Worm (Caenorhabditis elegans) whole organism, early embryonic: ENCODE data around the gene fic-1.
"Not testable (repeated sequence)": the region's sequence is repeated elsewhere in the genome, so short reads cannot be mapped to it uniquely, and the experiment has no call there.

Experiments used
- B0310.2 ChIP-seq: sonication (generic microtip); optimal IDR thresholded peaks from 2 replicates; lab custom pipeline; 2016; ENCODE audit warnings: mild to moderate bottlenecking, missing genetic modification characterization, missing compliant biosample characterization
- F13C5.2 ChIP-seq: sonication (generic microtip); optimal IDR thresholded peaks from 2 replicates; lab custom pipeline; 2017; ENCODE audit warnings: mild to moderate bottlenecking, missing genetic modification characterization, inconsistent platforms, missing compliant biosample characterization
- aly-1 ChIP-seq: sonication (generic microtip); optimal IDR thresholded peaks from 2 replicates; lab custom pipeline; 2016; ENCODE audit warnings: missing genetic modification characterization, missing compliant biosample characterization
- ama-1 ChIP-seq: fragments of 150-350 bp; optimal IDR thresholded peaks from 2 replicates; lab custom pipeline; 2014
- ceh-13 ChIP-seq: fragments of 200-800 bp; sonication (Bioruptor generic); optimal IDR thresholded peaks from 2 replicates; lab custom pipeline; 2018; ENCODE audit warnings: mild to moderate bottlenecking, missing genetic modification characterization, missing compliant biosample characterization
- ceh-36 ChIP-seq: sonication (generic microtip); optimal IDR thresholded peaks from 2 replicates; lab custom pipeline; 2016; ENCODE audit warnings: missing genetic modification characterization, inconsistent platforms, missing compliant biosample characterization
- ets-7 ChIP-seq: sonication (generic microtip); optimal IDR thresholded peaks from 2 replicates; lab custom pipeline; 2016; ENCODE audit warnings: missing genotype, missing genetic modification characterization, missing compliant biosample characterization
- flt-1 ChIP-seq: fragments of 200-800 bp; sonication (Bioruptor generic); IDR thresholded peaks from 2 replicates; pipeline ENCODE4 v1.3.6; 2022; ENCODE audit warnings: missing genetic modification characterization, missing compliant biosample characterization
- hmbx-1 ChIP-seq: sonication (generic microtip); optimal IDR thresholded peaks from 2 replicates; lab custom pipeline; 2016; ENCODE audit warnings: mild to moderate bottlenecking, missing genetic modification characterization, missing compliant biosample characterization
- hmg-4 ChIP-seq: fragments of 200-800 bp; sonication (Bioruptor generic); optimal IDR thresholded peaks from 2 replicates; lab custom pipeline; 2018; ENCODE audit warnings: mild to moderate bottlenecking, missing genetic modification characterization, missing compliant biosample characterization
- hnd-1 ChIP-seq: sonication (generic microtip); optimal IDR thresholded peaks from 2 replicates; lab custom pipeline; 2016; ENCODE audit warnings: missing genetic modification characterization, missing compliant biosample characterization
- pes-1 ChIP-seq: fragments of 200-800 bp; sonication (Bioruptor generic); IDR thresholded peaks from 2 replicates; pipeline ENCODE4 v1.3.6; 2022; ENCODE audit warnings: missing genetic modification reagents, missing genetic modification characterization, missing compliant biosample characterization
- scrt-1 ChIP-seq: fragments of 200-800 bp; sonication (Bioruptor generic); IDR thresholded peaks from 2 replicates; pipeline ENCODE4 v1.3.6; 2022; ENCODE audit warnings: missing genetic modification characterization, missing compliant biosample characterization
- sea-1 ChIP-seq: fragments of 200-800 bp; sonication (Bioruptor generic); conservative IDR thresholded peaks from 2 replicates; pipeline ENCODE4 v1.3.6; 2022; ENCODE audit warnings: missing genetic modification characterization, missing compliant biosample characterization
- tbx-11 ChIP-seq: fragments of 200-800 bp; sonication (Bioruptor generic); IDR thresholded peaks from 2 replicates; pipeline ENCODE4 v1.3.6; 2022; ENCODE audit warnings: missing genetic modification characterization, missing compliant biosample characterization
- tbx-37 ChIP-seq: fragments of 200-800 bp; sonication (Bioruptor generic); conservative IDR thresholded peaks from 2 replicates; pipeline ENCODE4 v1.3.6; 2022; ENCODE audit warnings: missing genetic modification reagents, missing genetic modification characterization, missing compliant biosample characterization
- tra-4 ChIP-seq: sonication (generic microtip); optimal IDR thresholded peaks from 2 replicates; lab custom pipeline; 2017; ENCODE audit warnings: missing genetic modification characterization, missing compliant biosample characterization

The fic-1 gene

ce11 chrIV:10949510-10949909, 12.3 kb downstream of the fic-1 start, which contains the start of gene nsph-3.1:
nsph-3.1 (plus strand) TSS chrIV:10949810.
- TF ChIP-seq tbx-37 (GFP tag; lab: Robert Waterston, UW) (no peak), pes-1 (GFP tag; lab: Robert Waterston, UW) (no peak), hnd-1 (no peak), F13C5.2 (tag; lab: Kevin White, UChicago) (no peak), B0310.2 (tag; lab: Kevin White, UChicago) (no peak), ceh-13 (no peak), hmbx-1 (tag; lab: Kevin White, UChicago) (no peak), ets-7 (tag; lab: Kevin White, UChicago) (no peak), sea-1 (GFP tag; lab: Robert Waterston, UW) (no peak), ama-1 (lab: Kevin White, UChicago) (no peak), ceh-36 (no peak), hmg-4 (GFP tag; lab: Kevin White, UChicago) (no peak), aly-1 (tag; lab: Kevin White, UChicago) (no peak), flt-1 (GFP tag; lab: Robert Waterston, UW) (no peak), tra-4 (tag; lab: Kevin White, UChicago) (no peak), tbx-11 (no peak)

ce11 chrIV:10950363-10951214, 13.3 kb downstream of the fic-1 start:
- TF ChIP-seq ceh-13 (no peak), scrt-1 (no peak)

ce11 chrIV:10951997-10952396, 14.7 kb downstream of the fic-1 start, which contains the start of gene Y69E1A.3:
Y69E1A.3 (plus strand) TSS chrIV:10952297.
- no peak for TF ChIP-seq aly-1 (tag; lab: Kevin White, UChicago)
- TF ChIP-seq ceh-13 = no peak
- no peak for TF ChIP-seq ceh-36
- no peak for TF ChIP-seq F13C5.2 (tag; lab: Kevin White, UChicago)
- no peak for TF ChIP-seq tbx-37 (GFP tag; lab: Robert Waterston, UW)
- TF ChIP-seq hmg-4 (GFP tag; lab: Kevin White, UChicago) = no peak

- TF ChIP-seq flt-1 (GFP tag; lab: Robert Waterston, UW); ceh-36; scrt-1: not testable (repeated sequence)
Measured at ce11 chrIV:10954955-10955354, 17.7 kb downstream of the fic-1 start, which contains the start of gene Y69E1A.4. Y69E1A.4 (plus strand) TSS chrIV:10955255.

- no peak for TF ChIP-seq scrt-1
- no peak for TF ChIP-seq tbx-11
- no peak for TF ChIP-seq tbx-37 (GFP tag; lab: Robert Waterston, UW)
- TF ChIP-seq hmg-4 (GFP tag; lab: Kevin White, UChicago) = no peak
- no peak for TF ChIP-seq ets-7 (tag; lab: Kevin White, UChicago)
- no peak for TF ChIP-seq aly-1 (tag; lab: Kevin White, UChicago)
- TF ChIP-seq hnd-1 = no peak
- TF ChIP-seq ceh-13 = no peak
- no peak for TF ChIP-seq F13C5.2 (tag; lab: Kevin White, UChicago)
- no peak for TF ChIP-seq sea-1 (GFP tag; lab: Robert Waterston, UW)
- TF ChIP-seq hmbx-1 (tag; lab: Kevin White, UChicago) = no peak
- TF ChIP-seq pes-1 (GFP tag; lab: Robert Waterston, UW) = no peak
- TF ChIP-seq flt-1 (GFP tag; lab: Robert Waterston, UW) = no peak
- no peak for TF ChIP-seq tra-4 (tag; lab: Kevin White, UChicago)
- TF ChIP-seq ama-1 (lab: Kevin White, UChicago) = no peak
- no peak for TF ChIP-seq ceh-36
- TF ChIP-seq B0310.2 (tag; lab: Kevin White, UChicago) = no peak
Measured at ce11 chrIV:10957583-10958229, 20.5 kb downstream of the fic-1 start, which contains the start of gene Y69E1A.5. Y69E1A.5 (minus strand) TSS chrIV:10957655.

- TF ChIP-seq ets-7 (tag; lab: Kevin White, UChicago) (no peak), scrt-1 (no peak), flt-1 (GFP tag; lab: Robert Waterston, UW) (no peak), tbx-37 (GFP tag; lab: Robert Waterston, UW) (no peak), B0310.2 (tag; lab: Kevin White, UChicago) (no peak)
Measured at ce11 chrIV:10958230-10958588, 21.0 kb downstream of the fic-1 start, which contains the start of gene sri-19. sri-19 (plus strand) TSS chrIV:10958372.

ce11 chrIV:10964688-10965087, 27.4 kb downstream of the fic-1 start:
- TF ChIP-seq sea-1 (GFP tag; lab: Robert Waterston, UW) (no peak), aly-1 (tag; lab: Kevin White, UChicago) (no peak), B0310.2 (tag; lab: Kevin White, UChicago) (no peak)

ce11 chrIV:10966359-10966758, 29.1 kb downstream of the fic-1 start, which contains the start of the genes aqp-3 and Y69E1A.8:
aqp-3 (minus strand) TSS chrIV:10966459.
Y69E1A.8 (plus strand) TSS chrIV:10966604.
- no peak for TF ChIP-seq B0310.2 (tag; lab: Kevin White, UChicago)
- TF ChIP-seq hmbx-1 (tag; lab: Kevin White, UChicago) = no peak
- no peak for TF ChIP-seq ama-1 (lab: Kevin White, UChicago)
- TF ChIP-seq ceh-13 = no peak
- TF ChIP-seq hmg-4 (GFP tag; lab: Kevin White, UChicago) = no peak
- no peak for TF ChIP-seq scrt-1
- TF ChIP-seq aly-1 (tag; lab: Kevin White, UChicago) = no peak
- TF ChIP-seq tbx-37 (GFP tag; lab: Robert Waterston, UW) = no peak
